Worm (Caenorhabditis elegans) whole organism, late embryonic: ENCODE data around the gene F18H3.4.

Experiments used
- K09A11.1 ChIP-seq: sonication (generic microtip); optimal IDR thresholded peaks from 2 replicates; lab custom pipeline; 2017; ENCODE audit warnings: antibody characterized with exemption, mild to moderate bottlenecking, missing genetic modification characterization, missing compliant biosample characterization; ENCODE audit not compliant: insufficient read depth
- ceh-9 ChIP-seq: sonication (generic microtip); optimal IDR thresholded peaks from 2 replicates; lab custom pipeline; 2016; ENCODE audit warnings: mild to moderate bottlenecking, missing genetic modification characterization, inconsistent platforms, missing compliant biosample characterization
- lim-6 ChIP-seq: sonication (generic microtip); optimal IDR thresholded peaks from 2 replicates; lab custom pipeline; 2016; ENCODE audit warnings: missing genetic modification characterization, missing compliant biosample characterization
- npax-4 ChIP-seq: sonication (generic microtip); optimal IDR thresholded peaks from 2 replicates; lab custom pipeline; 2016; ENCODE audit warnings: missing genetic modification characterization, missing compliant biosample characterization
- pag-3 ChIP-seq: sonication (generic microtip); optimal IDR thresholded peaks from 2 replicates; lab custom pipeline; 2016; ENCODE audit warnings: missing compliant biosample characterization, missing genetic modification characterization, borderline replicate concordance
- pat-9 ChIP-seq: fragments of 200-800 bp; sonication (Bioruptor generic); optimal IDR thresholded peaks from 2 replicates; lab custom pipeline; 2018; ENCODE audit warnings: mild to moderate bottlenecking, missing genetic modification characterization, moderate library complexity, missing compliant biosample characterization
- pha-4 ChIP-seq: fragments of 150-350 bp; optimal IDR thresholded peaks from 2 replicates; lab custom pipeline; 2018; ENCODE audit warnings: missing biosample characterization, missing genetic modification reagents, missing genetic modification characterization
- ref-2 ChIP-seq: sonication (generic microtip); optimal IDR thresholded peaks from 2 replicates; lab custom pipeline; 2016; ENCODE audit warnings: missing genetic modification characterization, missing compliant biosample characterization

DNA sequence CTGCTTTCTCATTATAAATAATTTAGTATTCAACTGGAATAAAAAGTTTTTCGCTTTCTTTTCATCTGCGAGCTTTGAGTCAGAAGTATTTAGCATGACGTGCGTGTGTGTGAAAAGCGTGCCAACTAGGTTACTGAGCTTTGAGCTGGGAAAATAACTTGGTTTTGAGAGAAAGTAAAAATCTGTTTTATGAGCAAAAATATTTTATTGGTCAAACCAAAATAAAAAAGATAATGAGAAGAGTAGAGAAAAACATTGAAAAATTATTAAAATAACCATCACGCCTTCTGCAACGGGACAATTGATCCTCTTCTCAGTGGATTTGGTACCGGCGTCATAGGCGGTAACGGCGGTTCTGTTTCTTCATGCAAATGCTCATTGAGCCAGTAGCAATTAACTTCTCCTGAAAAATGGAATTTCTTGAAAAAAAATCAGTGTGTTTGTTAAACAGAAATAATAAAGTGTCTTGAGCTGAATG is 15.7 kb downstream of the F18H3.4 start:
- TF ChIP-seq ref-2 (tag; lab: Kevin White, UChicago) (no peak), lim-6 (no peak), npax-4 (tag; lab: Kevin White, UChicago) (no peak), K09A11.1 (tag; lab: Kevin White, UChicago) (no peak), ceh-9 (tag; lab: Kevin White, UChicago) (no peak), pha-4 (no peak), pat-9 (tag; lab: Kevin White, UChicago) (no peak), pag-3 (no peak)
